Fruit fly (Drosophila melanogaster): ENCODE results near the gene Usp8.

Usp8 gene

DNA sequence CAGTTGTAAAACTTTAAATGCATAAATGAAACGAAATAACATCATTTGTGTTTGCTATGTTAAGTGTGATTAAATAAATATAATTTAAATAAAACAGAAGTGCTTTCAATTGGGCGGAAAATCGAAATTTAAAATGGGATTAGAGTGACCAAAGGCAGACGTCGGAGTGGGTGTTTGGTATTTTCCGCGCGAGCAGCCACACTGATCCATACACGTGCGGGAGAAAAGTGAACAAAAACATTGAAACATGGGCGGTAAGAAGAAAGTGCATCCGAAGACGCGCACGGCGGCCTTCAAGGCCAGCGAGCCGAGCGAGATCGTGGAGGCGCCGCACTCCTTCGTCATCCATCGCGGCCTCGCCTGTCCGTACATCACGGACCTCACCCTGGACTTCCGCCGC lies 18.0 kb upstream of the Usp8 start, which contains the start of gene ppan:
TSS of gene ppan (plus strand) at position 198 of the 400 bp plus-strand sequence.
- TF ChIP-seq Mio (GFP tag; optimal IDR thresholded peaks at IDR 0.05): no peak
- TF ChIP-seq Jra (GFP tag; optimal IDR thresholded peaks at IDR 0.05): no peak
- no peak for TF ChIP-seq woc (GFP tag; optimal IDR thresholded peaks at IDR 0.05)
- no peak for TF ChIP-seq fru (GFP tag; optimal IDR thresholded peaks at IDR 0.05)
- no peak for TF ChIP-seq Rel (GFP tag; optimal IDR thresholded peaks at IDR 0.05)
- TF ChIP-seq Rel (tag; optimal IDR thresholded peaks at IDR 0.05): no peak
- TF ChIP-seq Dif (GFP tag; optimal IDR thresholded peaks at IDR 0.05; ENCODE audit: partially characterized antibody): peak; percentile 20
- no peak for TF ChIP-seq foxo (GFP tag; optimal IDR thresholded peaks at IDR 0.05)
- no peak for TF ChIP-seq OdsH (GFP tag; optimal IDR thresholded peaks at IDR 0.05)
- no peak for TF ChIP-seq N (GFP tag; optimal IDR thresholded peaks at IDR 0.05)
- TF ChIP-seq pan (optimal IDR thresholded peaks at IDR 0.05): no peak
- no peak for TF ChIP-seq rgr (GFP tag; optimal IDR thresholded peaks at IDR 0.05)
- no peak for TF ChIP-seq Hr78 (GFP tag; optimal IDR thresholded peaks at IDR 0.05)
- no peak for TF ChIP-seq CG32264 (GFP tag; optimal IDR thresholded peaks at IDR 0.05)
- TF ChIP-seq jim (GFP tag; optimal IDR thresholded peaks at IDR 0.05): no peak
- no peak for TF ChIP-seq Hnf4 (GFP tag; optimal IDR thresholded peaks at IDR 0.05)
- TF ChIP-seq Hr83 (GFP tag; optimal IDR thresholded peaks at IDR 0.05; ENCODE audit: poor library complexity, severe bottlenecking): no peak
- TF ChIP-seq lola (GFP tag; optimal IDR thresholded peaks at IDR 0.05): no peak
- TF ChIP-seq Abd-B (GFP tag; optimal IDR thresholded peaks at IDR 0.05): no peak
- TF ChIP-seq dl (GFP tag; optimal IDR thresholded peaks at IDR 0.05; ENCODE audit: insufficient read depth in 1 of 2, partially characterized antibody in 2 of 2): no peak
- no peak for TF ChIP-seq Vsx2 (GFP tag; optimal IDR thresholded peaks at IDR 0.05; ENCODE audit: partially characterized antibody)
- TF ChIP-seq dmrt93B (GFP tag; optimal IDR thresholded peaks at IDR 0.05): no peak
- peak; percentile 10 for TF ChIP-seq h (GFP tag; optimal IDR thresholded peaks at IDR 0.05)
- no peak for TF ChIP-seq Sp1 (GFP tag; optimal IDR thresholded peaks at IDR 0.05)
- TF ChIP-seq sage (GFP tag; optimal IDR thresholded peaks at IDR 0.05): peak; percentile 37
- no peak for TF ChIP-seq br (GFP tag; optimal IDR thresholded peaks at IDR 0.05)
- TF ChIP-seq psq (GFP tag; optimal IDR thresholded peaks at IDR 0.05): no peak
- peak; percentile 36 for TF ChIP-seq Myc (optimal IDR thresholded peaks at IDR 0.05)
- TF ChIP-seq Dfd (GFP tag; optimal IDR thresholded peaks at IDR 0.05): no peak
- no peak for TF ChIP-seq HLH106 (tag; optimal IDR thresholded peaks at IDR 0.05)
- TF ChIP-seq usp (GFP tag; optimal IDR thresholded peaks at IDR 0.05): no peak
- TF ChIP-seq tai (GFP tag; optimal IDR thresholded peaks at IDR 0.05): no peak
- TF ChIP-seq dsf (GFP tag; optimal IDR thresholded peaks at IDR 0.05; ENCODE audit: borderline replicate concordance): no peak
- no peak for TF ChIP-seq ey (GFP tag; optimal IDR thresholded peaks at IDR 0.05)
- no peak for TF ChIP-seq CrebA (GFP tag; optimal IDR thresholded peaks at IDR 0.05; ENCODE audit: borderline replicate concordance)

DNA sequence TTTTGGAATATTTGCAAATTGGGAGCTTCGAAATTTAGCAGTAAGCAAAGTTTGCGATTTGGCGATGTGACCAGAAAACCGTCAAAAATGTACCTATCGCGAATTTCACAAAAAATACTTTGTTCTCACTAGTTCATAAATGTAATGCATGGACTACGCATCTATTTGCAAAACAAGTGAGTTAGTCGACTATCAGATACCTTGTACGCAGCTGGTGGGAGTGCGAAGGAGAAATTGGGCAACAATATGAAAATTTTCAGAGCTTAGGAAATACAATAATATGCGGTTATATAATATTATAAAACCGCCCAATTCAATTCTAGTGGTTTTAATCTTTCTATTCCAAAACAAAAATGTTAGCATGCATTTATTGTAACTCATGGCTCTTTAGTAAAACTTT lies 15.3 kb upstream of the Usp8 start, which contains the start of gene Bdbt:
TSS of gene Bdbt (minus strand) at position 73 of the 400 bp plus-strand sequence.
- no peak for TF ChIP-seq fru (GFP tag; optimal IDR thresholded peaks at IDR 0.05)
- TF ChIP-seq Myc (optimal IDR thresholded peaks at IDR 0.05): no peak
- peak; percentile 20 for TF ChIP-seq Hr83 (GFP tag; optimal IDR thresholded peaks at IDR 0.05; ENCODE audit: poor library complexity, severe bottlenecking)
- no peak for TF ChIP-seq Dif (GFP tag; optimal IDR thresholded peaks at IDR 0.05; ENCODE audit: partially characterized antibody)
- TF ChIP-seq CG32264 (GFP tag; optimal IDR thresholded peaks at IDR 0.05): no peak
- no peak for TF ChIP-seq Mio (GFP tag; optimal IDR thresholded peaks at IDR 0.05)
- TF ChIP-seq Hnf4 (GFP tag; optimal IDR thresholded peaks at IDR 0.05): no peak
- no peak for TF ChIP-seq lola (GFP tag; optimal IDR thresholded peaks at IDR 0.05)
- no peak for TF ChIP-seq HLH106 (tag; optimal IDR thresholded peaks at IDR 0.05)
- TF ChIP-seq woc (GFP tag; optimal IDR thresholded peaks at IDR 0.05): peak; percentile 52
- TF ChIP-seq sage (GFP tag; optimal IDR thresholded peaks at IDR 0.05): no peak
- TF ChIP-seq CG9705 (GFP tag; optimal IDR thresholded peaks at IDR 0.05): no peak
- no peak for TF ChIP-seq Dfd (GFP tag; optimal IDR thresholded peaks at IDR 0.05)
- TF ChIP-seq Rel (GFP tag; optimal IDR thresholded peaks at IDR 0.05): no peak
- no peak for TF ChIP-seq Rel (tag; optimal IDR thresholded peaks at IDR 0.05)
- no peak for TF ChIP-seq rgr (GFP tag; optimal IDR thresholded peaks at IDR 0.05)
- TF ChIP-seq GATAd (GFP tag; optimal IDR thresholded peaks at IDR 0.05): no peak
- no peak for TF ChIP-seq br (GFP tag; optimal IDR thresholded peaks at IDR 0.05)
- TF ChIP-seq psq (GFP tag; optimal IDR thresholded peaks at IDR 0.05): peak; percentile 5
- TF ChIP-seq Sp1 (GFP tag; optimal IDR thresholded peaks at IDR 0.05): no peak
- peak; percentile 51 for TF ChIP-seq Hr78 (GFP tag; optimal IDR thresholded peaks at IDR 0.05)
- no peak for TF ChIP-seq dl (GFP tag; optimal IDR thresholded peaks at IDR 0.05; ENCODE audit: insufficient read depth in 1 of 2, partially characterized antibody in 2 of 2)
- TF ChIP-seq foxo (GFP tag; optimal IDR thresholded peaks at IDR 0.05): peak in 1 of 2 experiments; percentile 43
- no peak for TF ChIP-seq pan (optimal IDR thresholded peaks at IDR 0.05)
- no peak for TF ChIP-seq dmrt93B (GFP tag; optimal IDR thresholded peaks at IDR 0.05)
- TF ChIP-seq OdsH (GFP tag; optimal IDR thresholded peaks at IDR 0.05): peak; percentile 23
- TF ChIP-seq h (GFP tag; optimal IDR thresholded peaks at IDR 0.05): peak; percentile 46
- no peak for TF ChIP-seq Abd-B (GFP tag; optimal IDR thresholded peaks at IDR 0.05)
- peak; percentile 32 for TF ChIP-seq sv (GFP tag; optimal IDR thresholded peaks at IDR 0.05)
- no peak for TF ChIP-seq jim (GFP tag; optimal IDR thresholded peaks at IDR 0.05)
- TF ChIP-seq dsf (GFP tag; optimal IDR thresholded peaks at IDR 0.05; ENCODE audit: borderline replicate concordance): no peak
- peak; percentile 37 for TF ChIP-seq ey (GFP tag; optimal IDR thresholded peaks at IDR 0.05)
- TF ChIP-seq brk (GFP tag; optimal IDR thresholded peaks at IDR 0.05): no peak
- no peak for TF ChIP-seq CrebA (GFP tag; optimal IDR thresholded peaks at IDR 0.05; ENCODE audit: borderline replicate concordance)
- TF ChIP-seq Vsx2 (GFP tag; optimal IDR thresholded peaks at IDR 0.05; ENCODE audit: partially characterized antibody): no peak
- no peak for TF ChIP-seq Jra (GFP tag; optimal IDR thresholded peaks at IDR 0.05)
- no peak for TF ChIP-seq tai (GFP tag; optimal IDR thresholded peaks at IDR 0.05)
- no peak for TF ChIP-seq usp (GFP tag; optimal IDR thresholded peaks at IDR 0.05)
- peak; percentile 94 for TF ChIP-seq N (GFP tag; optimal IDR thresholded peaks at IDR 0.05)
